Worm (Caenorhabditis elegans): ENCODE measurements around the gene F46C8.1.

- TF ChIP-seq unc-62 (GFP tag; optimal IDR thresholded peaks at IDR 0.05) (no peak), snpc-4 (GFP tag; optimal IDR thresholded peaks at IDR 0.05) (no peak), snpc-4 (tag; optimal IDR thresholded peaks at IDR 0.05) (no peak), tlf-1 (GFP tag; optimal IDR thresholded peaks at IDR 0.05) (no peak), tbx-9 (tag; optimal IDR thresholded peaks at IDR 0.05; ENCODE audit: borderline replicate concordance) (no peak)
Measured at ce11 chrX:7522595-7522994, 25.7 kb upstream of the F46C8.1 start.
